Worm (Caenorhabditis elegans): ENCODE results near the gene aman-2.

DNA sequence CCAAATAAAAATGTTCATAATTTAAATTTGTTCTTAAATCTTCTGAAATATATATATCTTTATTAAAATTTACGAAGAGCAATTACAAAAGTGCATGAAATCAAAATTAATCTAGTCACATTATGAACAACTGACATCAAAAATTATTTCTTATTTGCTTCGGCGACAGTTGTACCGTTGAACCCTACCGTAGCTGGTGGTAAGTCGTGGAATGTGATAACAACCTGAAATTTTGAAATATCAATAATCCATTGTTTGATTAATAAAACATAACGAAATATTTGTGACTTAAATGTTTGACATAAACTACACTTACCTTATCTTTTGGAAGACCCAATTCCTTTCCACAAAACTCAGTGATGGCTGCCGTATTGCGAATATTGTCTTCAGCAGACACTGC, 43.7 kb upstream of the aman-2 start:
- TF ChIP-seq mef-2 (tag; optimal IDR thresholded peaks at IDR 0.05) (no peak), nhr-28 (tag; optimal IDR thresholded peaks at IDR 0.05) (no peak), lin-15B (tag; optimal IDR thresholded peaks at IDR 0.05) (no peak), unc-86 (tag; optimal IDR thresholded peaks at IDR 0.05) (no peak), fkh-10 (GFP tag; optimal IDR thresholded peaks at IDR 0.05) (no peak), ceh-82 (tag; optimal IDR thresholded peaks at IDR 0.05) (no peak), unc-62 (GFP tag; optimal IDR thresholded peaks at IDR 0.05) (no peak)

All from whole organism, L1 larva.